Fruit fly (Drosophila melanogaster): Measurements from ENCODE around the gene CG7488.

CG7488 gene

DNA sequence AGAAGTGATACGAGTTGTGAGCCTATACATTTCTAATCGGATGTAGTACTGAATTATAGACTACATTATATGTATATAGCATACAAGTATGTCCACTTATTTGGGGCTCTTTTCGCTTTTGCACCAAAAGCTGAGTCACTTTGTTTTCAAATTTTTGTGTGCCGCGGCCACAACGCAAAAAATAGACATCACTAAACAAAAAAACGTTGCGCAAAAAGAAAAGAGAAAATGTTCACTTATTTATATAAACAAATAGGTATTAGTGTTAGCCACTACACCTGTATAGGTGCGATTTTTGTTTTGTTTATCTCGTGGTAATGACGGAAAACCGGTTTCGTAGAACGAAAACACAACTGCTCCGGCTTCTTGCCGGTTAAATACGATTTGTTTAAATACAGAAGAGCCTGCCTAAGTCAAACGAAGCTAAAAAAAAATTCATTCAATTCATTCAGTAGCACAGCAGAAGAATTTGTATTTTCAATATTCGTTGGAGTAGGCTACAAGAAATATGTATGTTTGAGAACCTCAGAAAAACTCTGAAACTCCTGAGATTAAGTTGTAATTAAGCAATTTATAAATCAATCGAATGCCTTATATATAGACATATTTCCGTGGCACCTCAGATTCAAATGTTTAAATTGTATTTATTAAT is 12.3 kb upstream of the CG7488 start (continued):
- TF ChIP-seq sob (GFP tag; IDR thresholded peaks at IDR 0.05) (no peak), Dp (GFP tag; optimal IDR thresholded peaks at IDR 0.05) (no peak), CG15269 (tag; optimal IDR thresholded peaks at IDR 0.05) (no peak), Side (GFP tag; optimal IDR thresholded peaks at IDR 0.05) (no peak), CG7271 (tag; optimal IDR thresholded peaks at IDR 0.05) (no peak), CG4282 (GFP tag; optimal IDR thresholded peaks at IDR 0.05) (no peak), Rfx (GFP tag; IDR thresholded peaks at IDR 0.05) (peak; percentile 49), CG1529 (GFP tag; optimal IDR thresholded peaks at IDR 0.05) (no peak), CG3995 (GFP tag; optimal IDR thresholded peaks at IDR 0.05) (no peak), B-H1 (GFP tag; IDR thresholded peaks at IDR 0.05) (no peak), CG18619 (GFP tag; optimal IDR thresholded peaks at IDR 0.05) (no peak), chn (GFP tag; optimal IDR thresholded peaks at IDR 0.05) (no peak), grn (GFP tag; optimal IDR thresholded peaks at IDR 0.05) (no peak), cad (GFP tag; optimal IDR thresholded peaks at IDR 0.05) (no peak), Lim3 (GFP tag; IDR thresholded peaks at IDR 0.05) (no peak), grau (tag; optimal IDR thresholded peaks at IDR 0.05) (peak; percentile 96), CG2875 (GFP tag; optimal IDR thresholded peaks at IDR 0.05) (no peak), YL-1 (GFP tag; optimal IDR thresholded peaks at IDR 0.05) (no peak), bsh (GFP tag; optimal IDR thresholded peaks at IDR 0.05) (no peak), amos (GFP tag; IDR thresholded peaks at IDR 0.05; ENCODE audit: partially characterized antibody) (peak; percentile 8; the same call in 1 of the 2 replicates), CG13894 (tag; optimal IDR thresholded peaks at IDR 0.05) (no peak), Atf3 (GFP tag; optimal IDR thresholded peaks at IDR 0.05) (no peak), CG7357 (GFP tag; IDR thresholded peaks at IDR 0.05) (no peak), MESR4 (GFP tag; optimal IDR thresholded peaks at IDR 0.05) (no peak), Ravus (GFP tag; IDR thresholded peaks at IDR 0.05) (no peak), sisA (GFP tag; IDR thresholded peaks at IDR 0.05) (no peak), sd (tag; optimal IDR thresholded peaks at IDR 0.05) (peak; percentile 51), dimm (GFP tag; IDR thresholded peaks at IDR 0.05) (no peak), chinmo (GFP tag; IDR thresholded peaks at IDR 0.05; ENCODE audit: partially characterized antibody) (peak; percentile 51; the same call in 1 of the 4 replicates), CG4820 (GFP tag; optimal IDR thresholded peaks at IDR 0.05) (no peak), Awh (GFP tag; IDR thresholded peaks at IDR 0.05) (no peak), nerfin-1 (tag; optimal IDR thresholded peaks at IDR 0.05) (no peak), Mes4 (GFP tag; optimal IDR thresholded peaks at IDR 0.05) (no peak), CG12391 (tag; optimal IDR thresholded peaks at IDR 0.05) (peak; percentile 13), Sin3A (optimal IDR thresholded peaks at IDR 0.05) (no peak), CG10147 (GFP tag; optimal IDR thresholded peaks at IDR 0.05) (no peak), sens (GFP tag) (peak; percentile 61), gsb (GFP tag; IDR thresholded peaks at IDR 0.05) (no peak), CG9437 (GFP tag; optimal IDR thresholded peaks at IDR 0.05) (no peak), CG3281 (GFP tag; optimal IDR thresholded peaks at IDR 0.05) (peak; percentile 22), Usf (GFP tag; optimal IDR thresholded peaks at IDR 0.05) (no peak), ERR (GFP tag; optimal IDR thresholded peaks at IDR 0.05) (no peak), kni (GFP tag; optimal IDR thresholded peaks at IDR 0.05) (peak; percentile 4), CG9932 (GFP tag; IDR thresholded peaks at IDR 0.05) (peak; percentile 51; the same call in 1 of the 2 replicates), gem (tag; optimal IDR thresholded peaks at IDR 0.05) (peak; percentile 30), Tbp (GFP tag; optimal IDR thresholded peaks at IDR 0.05) (no peak), bowl (GFP tag; IDR thresholded peaks at IDR 0.05) (no peak), hb (GFP tag; IDR thresholded peaks at IDR 0.05; ENCODE audit: partially characterized antibody) (no peak), sens-2 (GFP tag; IDR thresholded peaks at IDR 0.05) (no peak), ham (GFP tag; IDR thresholded peaks at IDR 0.05) (no peak), D19A (tag; optimal IDR thresholded peaks at IDR 0.05) (no peak)

Data from whole organism, embryonic.